Fruit fly (Drosophila melanogaster) whole organism, embryonic: ENCODE measurements around the gene pim.

ENCODE experiments used
- CG10267 ChIP-seq: fragments of 200-800 bp; sonication (Bioruptor generic); optimal IDR thresholded peaks from 2 replicates; lab custom pipeline; 2018; ENCODE audit warnings: missing biosample characterization, mild to moderate bottlenecking, missing genetic modification characterization, moderate library complexity
- CG10462 ChIP-seq: fragments of 200-800 bp; sonication (Bioruptor generic); optimal IDR thresholded peaks from 2 replicates; lab custom pipeline; 2016; ENCODE audit warnings: missing biosample characterization, missing genetic modification characterization
- CG11723 ChIP-seq: fragments of 200-800 bp; sonication (Bioruptor generic); optimal IDR thresholded peaks from 2 replicates; lab custom pipeline; 2017; ENCODE audit warnings: missing biosample characterization, mild to moderate bottlenecking, missing genetic modification characterization
- CG12769 ChIP-seq: fragments of 200-800 bp; sonication (Bioruptor generic); optimal IDR thresholded peaks from 2 replicates; lab custom pipeline; 2019; ENCODE audit warnings: missing biosample characterization, mild to moderate bottlenecking, missing genetic modification characterization, moderate library complexity
- CG13775 ChIP-seq: fragments of 200-800 bp; sonication (Bioruptor generic); optimal IDR thresholded peaks from 3 replicates; lab custom pipeline; 2017; ENCODE audit warnings: missing biosample characterization, mild to moderate bottlenecking, missing genetic modification characterization
- CG15269 ChIP-seq: fragments of 200-800 bp; sonication (Bioruptor generic); optimal IDR thresholded peaks from 2 replicates; lab custom pipeline; 2018; ENCODE audit warnings: missing biosample characterization, mild to moderate bottlenecking, missing genetic modification characterization, moderate library complexity
- CG2199 ChIP-seq: fragments of 200-800 bp; sonication (Bioruptor generic); IDR thresholded peaks from 3 replicates; pipeline ENCODE4 v1.3.6; 2022; ENCODE audit warnings: missing biosample characterization, missing genetic modification characterization
- CG30020 ChIP-seq: fragments of 200-800 bp; optimal IDR thresholded peaks from 2 replicates; lab custom pipeline; 2019; ENCODE audit warnings: missing biosample characterization, mild to moderate bottlenecking, missing genetic modification characterization, moderate library complexity
- CG32767 ChIP-seq: fragments of 200-800 bp; sonication (Bioruptor generic); IDR thresholded peaks from 2 replicates; pipeline ENCODE4 v1.3.6; 2022; ENCODE audit warnings: missing biosample characterization, missing genetic modification characterization
- CG3281 ChIP-seq: fragments of 200-800 bp; sonication (Bioruptor generic); optimal IDR thresholded peaks from 3 replicates; lab custom pipeline; 2017; ENCODE audit warnings: missing biosample characterization, mild to moderate bottlenecking, missing genetic modification characterization
- CG34376 ChIP-seq: fragments of 200-800 bp; sonication (Bioruptor generic); optimal IDR thresholded peaks from 2 replicates; lab custom pipeline; 2018; ENCODE audit warnings: missing biosample characterization, mild to moderate bottlenecking, missing genetic modification characterization
- CG4854 ChIP-seq: fragments of 200-800 bp; sonication (Bioruptor generic); optimal IDR thresholded peaks from 2 replicates; lab custom pipeline; 2016; ENCODE audit warnings: missing biosample characterization, missing genetic modification characterization, inconsistent platforms
- CG6654 ChIP-seq: fragments of 200-800 bp; sonication (Bioruptor generic); optimal IDR thresholded peaks from 2 replicates; lab custom pipeline; 2017; ENCODE audit warnings: missing biosample characterization, mild to moderate bottlenecking, missing genetic modification characterization
- CG7357 ChIP-seq: fragments of 200-800 bp; sonication (Bioruptor generic); IDR thresholded peaks from 3 replicates; pipeline ENCODE4 v1.3.6; 2022; ENCODE audit warnings: missing biosample characterization, missing genetic modification characterization
- CG8089 ChIP-seq: fragments of 200-800 bp; sonication (Bioruptor generic); optimal IDR thresholded peaks from 3 replicates; lab custom pipeline; 2016; ENCODE audit warnings: missing biosample characterization, missing genetic modification characterization
- CG9876 ChIP-seq: fragments of 200-800 bp; sonication (Bioruptor generic); optimal IDR thresholded peaks from 2 replicates; lab custom pipeline; 2016; ENCODE audit warnings: missing biosample characterization, missing genetic modification characterization
- D19A ChIP-seq: fragments of 200-800 bp; optimal IDR thresholded peaks from 3 replicates; lab custom pipeline; 2019; ENCODE audit warnings: missing biosample characterization, mild to moderate bottlenecking, missing genetic modification characterization, moderate library complexity
- D19B ChIP-seq: fragments of 200-800 bp; sonication (Bioruptor generic); optimal IDR thresholded peaks from 2 replicates; lab custom pipeline; 2017; ENCODE audit warnings: missing biosample characterization, mild to moderate bottlenecking, missing genetic modification characterization
- Dbx ChIP-seq: fragments of 200-800 bp; sonication (Bioruptor generic); IDR thresholded peaks from 3 replicates; pipeline ENCODE4 v1.3.6; 2022; ENCODE audit warnings: missing biosample characterization, missing genetic modification characterization
- Dek ChIP-seq: fragments of 200-800 bp; sonication (Bioruptor generic); optimal IDR thresholded peaks from 3 replicates; lab custom pipeline; 2019; ENCODE audit warnings: missing biosample characterization, mild to moderate bottlenecking, missing genetic modification characterization, moderate library complexity
- Dip2 ChIP-seq: fragments of 200-800 bp; sonication (Bioruptor generic); IDR thresholded peaks from 2 replicates; pipeline ENCODE4 v1.3.6; 2022; ENCODE audit warnings: missing biosample characterization, missing genetic modification characterization
- Dll ChIP-seq: fragments of 200-800 bp; sonication (Bioruptor generic); IDR thresholded peaks from 4 replicates; pipeline ENCODE4 v1.3.6; 2022; ENCODE audit warnings: missing biosample characterization, missing genetic modification characterization; ENCODE audit not compliant: partially characterized antibody
- Drgx ChIP-seq: fragments of 200-800 bp; sonication (Bioruptor generic); IDR thresholded peaks from 2 replicates; pipeline ENCODE4 v1.3.6; 2022; ENCODE audit warnings: missing biosample characterization, missing genetic modification characterization
- Eip74EF ChIP-seq, 2 experiments: fragments of 200-800 bp in 1 of 2; fragments of >200 bp in 1 of 2; sonication (Bioruptor generic) in 1 of 2; optimal IDR thresholded peaks; 2 replicates each; lab custom pipeline; 2017 to 2019; ENCODE audit warnings: missing biosample characterization in 2 of 2, missing genetic modification characterization in 2 of 2, mild to moderate bottlenecking in 1 of 2, moderate library complexity in 1 of 2
- Elba2 ChIP-seq: fragments of 200-800 bp; sonication (Bioruptor generic); optimal IDR thresholded peaks from 3 replicates; lab custom pipeline; 2016; ENCODE audit warnings: missing biosample characterization, missing genetic modification characterization
- Max ChIP-seq: fragments of 200-800 bp; sonication (Bioruptor generic); optimal IDR thresholded peaks from 2 replicates; lab custom pipeline; 2016; ENCODE audit warnings: missing biosample characterization, mild to moderate bottlenecking, missing genetic modification characterization
- Sox100B ChIP-seq: fragments of 200-800 bp; sonication (Bioruptor generic); optimal IDR thresholded peaks from 3 replicates; lab custom pipeline; 2018; ENCODE audit warnings: missing biosample characterization, mild to moderate bottlenecking, missing genetic modification characterization
- Sox102F ChIP-seq: fragments of 200-800 bp; sonication (Bioruptor generic); optimal IDR thresholded peaks from 2 replicates; lab custom pipeline; 2018; ENCODE audit warnings: missing biosample characterization, mild to moderate bottlenecking, missing genetic modification characterization, moderate library complexity
- ac ChIP-seq: fragments of 200-800 bp; sonication (Bioruptor generic); optimal IDR thresholded peaks from 3 replicates; lab custom pipeline; 2017; ENCODE audit warnings: missing biosample characterization, mild to moderate bottlenecking, missing genetic modification characterization
- bab2 ChIP-seq: fragments of 200-800 bp; sonication (Bioruptor generic); optimal IDR thresholded peaks from 2 replicates; lab custom pipeline; 2016; ENCODE audit warnings: missing biosample characterization, missing genetic modification characterization
- cg ChIP-seq: fragments of 200-800 bp; sonication (Bioruptor generic); optimal IDR thresholded peaks from 3 replicates; lab custom pipeline; 2019; ENCODE audit warnings: missing biosample characterization, mild to moderate bottlenecking, missing genetic modification characterization, moderate library complexity
- dmrt11E ChIP-seq: fragments of 200-800 bp; sonication (Bioruptor generic); optimal IDR thresholded peaks from 3 replicates; lab custom pipeline; 2018; ENCODE audit warnings: missing biosample characterization, mild to moderate bottlenecking, missing genetic modification characterization, moderate library complexity
- en ChIP-seq: fragments of 200-800 bp; sonication (Bioruptor generic); optimal IDR thresholded peaks from 2 replicates; lab custom pipeline; 2016; ENCODE audit warnings: missing biosample characterization, missing genetic modification characterization
- fd3F ChIP-seq: fragments of 200-800 bp; sonication (Bioruptor generic); optimal IDR thresholded peaks from 2 replicates; lab custom pipeline; 2018; ENCODE audit warnings: missing biosample characterization, mild to moderate bottlenecking, missing genetic modification characterization, moderate library complexity
- gcm ChIP-seq: fragments of 200-800 bp; sonication (Bioruptor generic); optimal IDR thresholded peaks from 2 replicates; lab custom pipeline; 2019; ENCODE audit warnings: missing biosample characterization, mild to moderate bottlenecking, missing genetic modification characterization, moderate library complexity
- gfzf ChIP-seq: fragments of 200-800 bp; sonication (Bioruptor generic); optimal IDR thresholded peaks from 2 replicates; lab custom pipeline; 2016; ENCODE audit warnings: missing biosample characterization, mild to moderate bottlenecking, missing genetic modification characterization, moderate library complexity
- hkb ChIP-seq, 2 experiments: fragments of 200-800 bp in 1 of 2; fragments of >200 bp in 1 of 2; sonication (Bioruptor generic) in 1 of 2; IDR thresholded peaks in 1 of 2; optimal IDR thresholded peaks in 1 of 2; 2 replicates each; pipeline versions ENCODE4 v1.3.6 to Lab custom; 2017 to 2022; ENCODE audit warnings: missing biosample characterization in 1 of 2, missing genetic modification characterization in 1 of 2
- kah ChIP-seq: fragments of 200-800 bp; sonication (Bioruptor generic); optimal IDR thresholded peaks from 2 replicates; lab custom pipeline; 2018; ENCODE audit warnings: missing biosample characterization, mild to moderate bottlenecking, missing genetic modification characterization
- lola ChIP-seq, 3 experiments: fragments of >200 bp in 2 of 3; fragments of 200-800 bp in 1 of 3; sonication (Bioruptor generic) in 1 of 3; optimal IDR thresholded peaks; 2 replicates each; lab custom pipeline; 2017 to 2019; ENCODE audit warnings: missing biosample characterization in 3 of 3, missing genetic modification characterization in 3 of 3, mild to moderate bottlenecking in 1 of 3, moderate library complexity in 1 of 3
- nau ChIP-seq: fragments of 200-800 bp; sonication (Bioruptor generic); optimal IDR thresholded peaks from 3 replicates; lab custom pipeline; 2017; ENCODE audit warnings: missing biosample characterization, mild to moderate bottlenecking, missing genetic modification characterization, missing genetic modification reagents
- onecut ChIP-seq: fragments of 200-800 bp; sonication (Bioruptor generic); IDR thresholded peaks from 2 replicates; pipeline ENCODE4 v1.3.6; 2022; ENCODE audit warnings: missing biosample characterization, missing genetic modification characterization
- pnt ChIP-seq: fragments of 200-800 bp; sonication (Bioruptor generic); optimal IDR thresholded peaks from 3 replicates; lab custom pipeline; 2016; ENCODE audit warnings: missing biosample characterization, missing genetic modification characterization
- prd ChIP-seq, 3 experiments: fragments of >200 bp in 2 of 3; fragments of 200-800 bp in 1 of 3; sonication (Bioruptor generic) in 1 of 3; optimal IDR thresholded peaks in 2 of 3; IDR thresholded peaks in 1 of 3; 2 replicates in 2 of 3; 3 replicates in 1 of 3; pipeline versions ENCODE4 v1.3.6 to Lab custom; 2017 to 2022; ENCODE audit warnings: missing biosample characterization in 1 of 3, missing genetic modification characterization in 1 of 3
- psq ChIP-seq: fragments of 200-800 bp; sonication (Bioruptor generic); optimal IDR thresholded peaks from 2 replicates; lab custom pipeline; 2017; ENCODE audit warnings: missing biosample characterization, missing genetic modification characterization
- pzg ChIP-seq: fragments of 200-800 bp; sonication (Bioruptor generic); optimal IDR thresholded peaks from 3 replicates; lab custom pipeline; 2018; ENCODE audit warnings: missing biosample characterization, mild to moderate bottlenecking, missing genetic modification characterization, moderate library complexity
- trem ChIP-seq: fragments of 200-800 bp; optimal IDR thresholded peaks from 3 replicates; lab custom pipeline; 2019; ENCODE audit warnings: missing biosample characterization, mild to moderate bottlenecking, missing genetic modification characterization, moderate library complexity
- vnd ChIP-seq: fragments of 200-800 bp; sonication (Bioruptor generic); IDR thresholded peaks from 3 replicates; pipeline ENCODE4 v1.3.6; 2022; ENCODE audit warnings: missing biosample characterization, missing genetic modification characterization; ENCODE audit not compliant: partially characterized antibody
- yki ChIP-seq: fragments of >200 bp; optimal IDR thresholded peaks from 3 replicates; lab custom pipeline; 2018
- zen2 ChIP-seq: fragments of 200-800 bp; sonication (Bioruptor generic); IDR thresholded peaks from 3 replicates; pipeline ENCODE4 v1.3.6; 2022; ENCODE audit warnings: missing biosample characterization, missing genetic modification characterization; ENCODE audit not compliant: partially characterized antibody

pim gene

dm6 chr2L:10321036-10321583, 41.7 kb upstream of the pim start (continued):
- TF ChIP-seq CG34376 (GFP tag; lab: Kevin White, UChicago), result no peak
- no peak for TF ChIP-seq CG10267
- no peak for TF ChIP-seq Drgx (GFP tag; lab: Robert Waterston, UW)
- no peak for TF ChIP-seq onecut (GFP tag; lab: Robert Waterston, UW)
- TF ChIP-seq kah (GFP tag; lab: Kevin White, UChicago), result peak; percentile 72
- TF ChIP-seq CG30020, result no peak
- no peak for TF ChIP-seq yki
- peak; percentile 7 for TF ChIP-seq CG11723 (GFP tag; lab: Kevin White, UChicago)
- TF ChIP-seq CG7357 (GFP tag; lab: Robert Waterston, UW), result no peak
- TF ChIP-seq D19B, result peak; percentile 12
- peak; percentile 49 for TF ChIP-seq CG3281 (GFP tag; lab: Kevin White, UChicago)
- no peak for TF ChIP-seq cg (GFP tag; lab: Kevin White, UChicago)
- peak; percentile 43; the same call in 1 of the 3 replicates for TF ChIP-seq Dbx (GFP tag; lab: Robert Waterston, UW)
- TF ChIP-seq CG15269, result no peak
- peak; percentile 79 for TF ChIP-seq Dll (GFP tag; lab: Robert Waterston, UW)
- TF ChIP-seq dmrt11E (tag; lab: Kevin White, UChicago), result no peak
- TF ChIP-seq Dip2 (GFP tag; lab: Robert Waterston, UW), result no peak
- TF ChIP-seq CG9876 (GFP tag; lab: Kevin White, UChicago), result no peak
- no peak for TF ChIP-seq Sox102F
- no peak for TF ChIP-seq Dek (tag; lab: Kevin White, UChicago)
- TF ChIP-seq zen2 (GFP tag; lab: Robert Waterston, UW), result no peak; the same call in 2 of the 3 replicates
- no peak for TF ChIP-seq CG10462
- no peak for TF ChIP-seq Eip74EF (GFP tag; optimal IDR thresholded peaks at IDR 0.05; lab: Kevin White, UChicago)
- peak; percentile 33 for TF ChIP-seq Sox100B (GFP tag; lab: Kevin White, UChicago)
- TF ChIP-seq CG4854 (GFP tag; lab: Kevin White, UChicago), result no peak
- TF ChIP-seq pnt (GFP tag; lab: Kevin White, UChicago), result no peak
- no peak for TF ChIP-seq Elba2
- no peak for TF ChIP-seq Max (GFP tag; lab: Kevin White, UChicago)
- no peak for TF ChIP-seq bab2 (GFP tag; lab: Kevin White, UChicago)
- no peak for TF ChIP-seq CG32767 (GFP tag; lab: Robert Waterston, UW)
- TF ChIP-seq CG6654, result no peak
- TF ChIP-seq fd3F (GFP tag; lab: Kevin White, UChicago), result no peak
- no peak for TF ChIP-seq trem (tag; lab: Kevin White, UChicago)
- no peak for TF ChIP-seq psq (GFP tag; lab: Kevin White, UChicago)
- no peak for TF ChIP-seq CG2199
- no peak for TF ChIP-seq hkb (optimal IDR thresholded peaks at IDR 0.05; lab: Kevin White, UChicago)
- TF ChIP-seq hkb (GFP tag; IDR thresholded peaks at IDR 0.05; lab: Robert Waterston, UW), result no peak
- peak; percentile 5 for TF ChIP-seq gfzf (GFP tag; lab: Kevin White, UChicago)
- no peak for TF ChIP-seq lola (GFP tag; optimal IDR thresholded peaks at IDR 0.05; lab: Kevin White, UChicago)
- TF ChIP-seq D19A (tag; lab: Kevin White, UChicago), result no peak
- no peak for TF ChIP-seq pzg
- TF ChIP-seq CG13775 (GFP tag; lab: Kevin White, UChicago), result no peak
- TF ChIP-seq ac (GFP tag; lab: Kevin White, UChicago), result no peak
- TF ChIP-seq vnd, result peak; percentile 75
- no peak for TF ChIP-seq CG8089
- TF ChIP-seq prd (optimal IDR thresholded peaks at IDR 0.05; lab: Kevin White, UChicago), result no peak
- TF ChIP-seq prd (GFP tag; IDR thresholded peaks at IDR 0.05; lab: Robert Waterston, UW), result no peak
- no peak for TF ChIP-seq gcm (GFP tag; lab: Kevin White, UChicago)
- TF ChIP-seq CG12769, result no peak
- TF ChIP-seq en, result peak; percentile 15
- TF ChIP-seq nau (GFP tag; lab: Kevin White, UChicago), result no peak
